Worm (Caenorhabditis elegans) whole organism, young adult: ENCODE results near the gene rike-1.

Experiments
- B0336.3 ChIP-seq: fragments of 200-800 bp; sonication (Bioruptor generic); IDR thresholded peaks from 2 replicates; pipeline ENCODE4 v1.3.6; 2022; ENCODE audit warnings: missing genetic modification characterization, missing compliant biosample characterization
- F33H1.4 ChIP-seq: fragments of 200-800 bp; sonication (Bioruptor generic); IDR thresholded peaks from 2 replicates; pipeline ENCODE4 v1.3.6; 2022; ENCODE audit warnings: missing genetic modification reagents, missing genetic modification characterization, missing compliant biosample characterization
- F57C9.4 ChIP-seq: sonication (generic microtip); optimal IDR thresholded peaks from 2 replicates; lab custom pipeline; 2017; ENCODE audit warnings: mild to moderate bottlenecking, missing genetic modification characterization, missing compliant biosample characterization
- Y53F4B.3 ChIP-seq: fragments of 200-800 bp; sonication (Bioruptor generic); IDR thresholded peaks from 2 replicates; pipeline ENCODE4 v1.3.6; 2022; ENCODE audit warnings: missing genetic modification reagents, missing genetic modification characterization, missing compliant biosample characterization
- akir-1 ChIP-seq: fragments of 200-800 bp; sonication (Bioruptor generic); optimal IDR thresholded peaks from 2 replicates; lab custom pipeline; 2018; ENCODE audit warnings: mild to moderate bottlenecking, missing genetic modification characterization, moderate library complexity, missing compliant biosample characterization
- aptf-2 ChIP-seq: fragments of 200-800 bp; sonication (Bioruptor generic); conservative IDR thresholded peaks from 2 replicates; pipeline ENCODE4 v1.3.6; 2022; ENCODE audit warnings: missing genetic modification reagents, missing genetic modification characterization, missing compliant biosample characterization
- ceh-79 ChIP-seq: sonication (generic microtip); optimal IDR thresholded peaks from 2 replicates; lab custom pipeline; 2017; ENCODE audit warnings: mild to moderate bottlenecking, missing genetic modification characterization, missing compliant biosample characterization
- let-607 ChIP-seq, 2 experiments: fragments of 200-800 bp in 1 of 2; sonication (Bioruptor generic) in 1 of 2; sonication (generic microtip) in 1 of 2; optimal IDR thresholded peaks; 2 replicates each; lab custom pipeline; 2016 to 2018; ENCODE audit warnings: mild to moderate bottlenecking in 2 of 2, missing compliant biosample characterization in 2 of 2, missing genetic modification characterization in 2 of 2, moderate library complexity in 2 of 2, missing genotype in 1 of 2
- mxl-1 ChIP-seq: sonication (generic microtip); optimal IDR thresholded peaks from 2 replicates; lab custom pipeline; 2016; ENCODE audit warnings: missing genetic modification characterization, missing compliant biosample characterization
- nhr-120 ChIP-seq: fragments of 200-800 bp; sonication (Bioruptor generic); IDR thresholded peaks from 2 replicates; pipeline ENCODE4 v1.3.6; 2022; ENCODE audit warnings: missing genetic modification characterization, missing compliant biosample characterization
- pbrm-1 ChIP-seq: fragments of 200-800 bp; sonication (Bioruptor generic); IDR thresholded peaks from 2 replicates; pipeline ENCODE4 v1.3.6; 2022; ENCODE audit warnings: missing genetic modification reagents, missing genetic modification characterization, missing compliant biosample characterization
- snpc-1.1 ChIP-seq: sonication (generic microtip); optimal IDR thresholded peaks from 2 replicates; lab custom pipeline; 2017; ENCODE audit warnings: missing genetic modification characterization, mild to moderate bottlenecking, missing compliant biosample characterization, antibody characterized with exemption, moderate library complexity, missing genotype, missing genetic modification reagents; ENCODE audit not compliant: insufficient read depth
- snpc-4 ChIP-seq, 5 experiments: fragments of 150-350 bp in 1 of 5; sonication (generic microtip) in 4 of 5; optimal IDR thresholded peaks; 2 replicates each; lab custom pipeline; 2014 to 2018; ENCODE audit warnings: missing genetic modification characterization in 5 of 5, missing biosample characterization in 3 of 5, antibody characterized with exemption in 2 of 5, mild to moderate bottlenecking in 2 of 5, missing compliant biosample characterization in 2 of 5, missing genotype in 2 of 5, moderate library complexity in 2 of 5, missing genetic modification reagents in 1 of 5
- somi-1 ChIP-seq: fragments of 200-800 bp; sonication (Bioruptor generic); optimal IDR thresholded peaks from 2 replicates; lab custom pipeline; 2018; ENCODE audit warnings: mild to moderate bottlenecking, missing genetic modification characterization, missing compliant biosample characterization
- ztf-26 ChIP-seq: sonication (generic microtip); optimal IDR thresholded peaks from 2 replicates; lab custom pipeline; 2017; ENCODE audit warnings: missing genetic modification characterization, missing compliant biosample characterization

The rike-1 gene

DNA sequence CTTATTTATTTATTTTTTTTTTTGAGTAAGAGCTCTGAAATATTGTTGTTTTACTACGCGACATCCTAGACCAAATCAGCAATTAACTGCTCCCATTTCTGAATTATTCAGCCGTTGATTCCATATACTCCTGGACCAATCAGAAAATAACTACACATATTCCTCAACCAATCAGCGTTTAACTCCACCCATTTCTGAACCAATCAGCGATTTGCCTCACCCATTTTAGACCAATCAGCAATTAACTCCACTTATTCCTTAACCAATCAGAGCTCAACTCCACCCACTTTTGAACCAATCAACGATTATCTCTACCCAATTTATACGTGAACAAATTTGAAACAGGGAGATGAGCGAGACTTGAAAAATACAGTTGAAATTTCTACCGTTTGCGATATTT lies 52.0 kb downstream of the rike-1 start:
- TF ChIP-seq F57C9.4 = no peak
- TF ChIP-seq ceh-79 (tag; lab: Kevin White, UChicago) = no peak
- TF ChIP-seq somi-1 (GFP tag; lab: Kevin White, UChicago) = no peak
- TF ChIP-seq let-607 (tag; optimal IDR thresholded peaks at IDR 0.05; lab: Kevin White, UChicago) = no peak
- no peak for TF ChIP-seq B0336.3 (GFP tag; lab: Robert Waterston, UW)
- TF ChIP-seq aptf-2 (GFP tag; lab: Robert Waterston, UW) = no peak
- no peak for TF ChIP-seq pbrm-1 (GFP tag; lab: Robert Waterston, UW)
- TF ChIP-seq mxl-1 (tag; lab: Kevin White, UChicago) = no peak
- TF ChIP-seq snpc-1.1 (tag; lab: Kevin White, UChicago) = no peak
- no peak for TF ChIP-seq nhr-120 (GFP tag; lab: Robert Waterston, UW)
- TF ChIP-seq ztf-26 (tag; lab: Kevin White, UChicago) = no peak
- TF ChIP-seq akir-1 = no peak
- no peak for TF ChIP-seq Y53F4B.3
- no peak for TF ChIP-seq snpc-4 (GFP tag; optimal IDR thresholded peaks at IDR 0.05; lab: Kevin White, UChicago)
- no peak for TF ChIP-seq snpc-4 (tag; optimal IDR thresholded peaks at IDR 0.05; lab: Kevin White, UChicago)
- no peak for TF ChIP-seq F33H1.4 (GFP tag; lab: Robert Waterston, UW)
